Fruit fly (Drosophila melanogaster): ENCODE data around the gene Dh44.

DNA sequence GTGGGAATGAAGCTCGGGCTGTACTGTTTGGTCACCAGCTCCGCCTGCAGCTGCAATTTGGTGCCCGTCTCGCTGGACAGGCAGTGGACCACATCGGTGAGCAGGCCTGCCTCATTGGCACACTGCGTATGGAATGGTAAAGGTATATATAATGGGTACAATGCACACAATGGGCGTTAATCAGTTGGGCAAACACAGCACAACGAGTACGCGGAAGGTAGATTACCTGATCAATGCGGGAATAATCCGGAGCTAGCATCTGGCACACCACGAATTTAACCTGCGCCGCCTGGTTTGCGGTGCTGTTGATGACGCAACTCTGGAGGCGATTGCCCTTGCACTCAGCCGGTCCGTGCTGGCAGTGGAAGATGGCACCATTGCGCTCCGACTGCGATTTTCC lies 12.5 kb upstream of the Dh44 start:
- TF ChIP-seq br (GFP tag; optimal IDR thresholded peaks at IDR 0.05) (no peak), psq (GFP tag; optimal IDR thresholded peaks at IDR 0.05) (no peak), Mio (GFP tag; optimal IDR thresholded peaks at IDR 0.05) (no peak), OdsH (GFP tag; optimal IDR thresholded peaks at IDR 0.05) (no peak), h (GFP tag; optimal IDR thresholded peaks at IDR 0.05) (no peak), tai (GFP tag; optimal IDR thresholded peaks at IDR 0.05) (no peak), foxo (GFP tag; optimal IDR thresholded peaks at IDR 0.05) (no peak)

Measured in whole organism, wandering third instar larva.